Worm (Caenorhabditis elegans): ENCODE results near the gene yap-1.

DNA sequence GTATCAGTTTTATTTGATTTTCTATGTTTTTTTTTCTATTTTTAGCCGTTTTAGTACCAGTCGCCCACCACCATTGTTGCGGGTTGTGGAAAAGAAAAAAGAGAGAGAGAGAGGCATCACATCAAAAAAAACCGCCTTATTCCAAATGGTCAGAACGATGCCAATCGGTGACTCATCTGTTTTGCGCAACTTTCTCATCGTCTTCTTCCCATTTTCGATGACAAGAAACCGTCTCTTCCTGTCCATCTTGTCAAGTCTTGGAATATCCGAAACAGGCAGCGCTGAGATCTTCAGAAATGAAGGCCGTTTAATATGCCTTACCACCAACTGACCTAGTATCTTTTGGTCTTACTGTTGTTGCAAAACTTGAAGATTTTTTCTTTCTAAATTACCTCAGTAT is 5.3 kb upstream of the yap-1 start:
- TF ChIP-seq T22C8.4 (GFP tag; IDR thresholded peaks at IDR 0.05): no peak
- no peak for TF ChIP-seq flt-1 (GFP tag; IDR thresholded peaks at IDR 0.05)
- TF ChIP-seq med-1 (GFP tag; optimal IDR thresholded peaks at IDR 0.05; ENCODE audit: insufficient read depth): no peak
- no peak for TF ChIP-seq ztf-29 (GFP tag; IDR thresholded peaks at IDR 0.05)
- TF ChIP-seq cog-1 (tag; optimal IDR thresholded peaks at IDR 0.05): no peak
- TF ChIP-seq ztf-23 (GFP tag; IDR thresholded peaks at IDR 0.05): no peak
- TF ChIP-seq tab-1 (GFP tag; IDR thresholded peaks at IDR 0.05): no peak
